Worm (Caenorhabditis elegans): ENCODE data around the gene gldi-3.

ce11 chrII:9316801-9317200, 36.9 kb upstream of the gldi-3 start:
- TF ChIP-seq hmg-20 (GFP tag; IDR thresholded peaks at IDR 0.05), result no peak
- no peak for TF ChIP-seq ceh-91 (GFP tag; IDR thresholded peaks at IDR 0.05)
- TF ChIP-seq snpc-1.1 (tag; optimal IDR thresholded peaks at IDR 0.05; ENCODE audit: insufficient read depth), result no peak
- TF ChIP-seq nhr-90 (tag; optimal IDR thresholded peaks at IDR 0.05), result no peak
- no peak for TF ChIP-seq ama-1 (optimal IDR thresholded peaks at IDR 0.05)
- TF ChIP-seq ama-1 (GFP tag; optimal IDR thresholded peaks at IDR 0.05), result no peak
- no peak for TF ChIP-seq egl-18 (GFP tag; IDR thresholded peaks at IDR 0.05)
- TF ChIP-seq T26A5.8 (tag; optimal IDR thresholded peaks at IDR 0.05), result no peak
- TF ChIP-seq unc-62 (GFP tag; optimal IDR thresholded peaks at IDR 0.05), result no peak
- no peak for TF ChIP-seq Y53F4B.3 (GFP tag; IDR thresholded peaks at IDR 0.05)
- TF ChIP-seq snpc-4 (GFP tag; optimal IDR thresholded peaks at IDR 0.05), result no peak
- no peak for TF ChIP-seq snpc-4 (tag; optimal IDR thresholded peaks at IDR 0.05)
- no peak for TF ChIP-seq mcd-1 (GFP tag; IDR thresholded peaks at IDR 0.05)
- TF ChIP-seq F57A8.1 (GFP tag; optimal IDR thresholded peaks at IDR 0.05), result no peak
- TF ChIP-seq ceh-58 (GFP tag; IDR thresholded peaks at IDR 0.05), result no peak
